Fruit fly (Drosophila melanogaster): ENCODE measurements around the gene Mipp1.

Mipp1 gene

dm6 chr3L:16587994-16588622, 15.0 kb upstream of the Mipp1 start (continued):
- peak; percentile 45 for TF ChIP-seq nerfin-1 (tag; optimal IDR thresholded peaks at IDR 0.05)
- TF ChIP-seq CG14860 (GFP tag; IDR thresholded peaks at IDR 0.05; ENCODE audit: partially characterized antibody): peak; percentile 91
- peak; percentile 96 for TF ChIP-seq sens (GFP tag)
- TF ChIP-seq CG12942 (GFP tag; optimal IDR thresholded peaks at IDR 0.05): peak; percentile 39
- no peak for TF ChIP-seq CG7928 (GFP tag; optimal IDR thresholded peaks at IDR 0.05)
- TF ChIP-seq CG14441 (GFP tag; IDR thresholded peaks at IDR 0.05): peak; percentile 36; the same call in 1 of the 2 replicates
- peak; percentile 54 for TF ChIP-seq HLH3B (GFP tag; IDR thresholded peaks at IDR 0.05)
- peak; percentile 54 for TF ChIP-seq CG31224 (GFP tag; IDR thresholded peaks at IDR 0.05)
- peak; percentile 55 for TF ChIP-seq Hr3 (GFP tag; optimal IDR thresholded peaks at IDR 0.05)
- peak; percentile 36; the same call in 1 of the 2 replicates for TF ChIP-seq CG14667 (GFP tag; IDR thresholded peaks at IDR 0.05)
- TF ChIP-seq tup (GFP tag; optimal IDR thresholded peaks at IDR 0.05): peak; percentile 10
- peak; percentile 75; the same call in 1 of the 3 replicates for TF ChIP-seq mld (GFP tag; IDR thresholded peaks at IDR 0.05; ENCODE audit: partially characterized antibody)
- no peak for TF ChIP-seq CG5180 (GFP tag; optimal IDR thresholded peaks at IDR 0.05)
- TF ChIP-seq CG3995 (GFP tag; optimal IDR thresholded peaks at IDR 0.05): peak; percentile 100
- TF ChIP-seq CG32767 (GFP tag; IDR thresholded peaks at IDR 0.05): no peak
- TF ChIP-seq NC2α (GFP tag; optimal IDR thresholded peaks at IDR 0.05): no peak
- TF ChIP-seq Deaf1 (tag; optimal IDR thresholded peaks at IDR 0.05): no peak
- no peak for TF ChIP-seq CG12219 (GFP tag; optimal IDR thresholded peaks at IDR 0.05)
- TF ChIP-seq ken (GFP tag; IDR thresholded peaks at IDR 0.05): no peak
- TF ChIP-seq insv (GFP tag; optimal IDR thresholded peaks at IDR 0.05): peak in 1 of 2 experiments; percentile 6
- TF ChIP-seq fu2 (GFP tag; optimal IDR thresholded peaks at IDR 0.05): peak; percentile 34
- peak; percentile 64 for TF ChIP-seq ftz-f1 (GFP tag; optimal IDR thresholded peaks at IDR 0.05)
- TF ChIP-seq Sry-δ (GFP tag; optimal IDR thresholded peaks at IDR 0.05): peak; percentile 98
- peak; percentile 66 for TF ChIP-seq bcd (GFP tag; optimal IDR thresholded peaks at IDR 0.05)
- peak; percentile 45 for TF ChIP-seq lbe (GFP tag; optimal IDR thresholded peaks at IDR 0.05)
- TF ChIP-seq Gug (GFP tag; IDR thresholded peaks at IDR 0.05): peak; percentile 66
- TF ChIP-seq Atf3 (GFP tag; optimal IDR thresholded peaks at IDR 0.05): peak; percentile 32
- TF ChIP-seq bowl (GFP tag; IDR thresholded peaks at IDR 0.05): no peak
- TF ChIP-seq CG18476 (GFP tag; optimal IDR thresholded peaks at IDR 0.05): peak; percentile 53
- TF ChIP-seq bab2 (GFP tag; optimal IDR thresholded peaks at IDR 0.05): peak; percentile 52
- peak; percentile 54 for TF ChIP-seq Elba2 (GFP tag; optimal IDR thresholded peaks at IDR 0.05)
- TF ChIP-seq zf30C (GFP tag; optimal IDR thresholded peaks at IDR 0.05): no peak
- TF ChIP-seq ci (GFP tag; IDR thresholded peaks at IDR 0.05): peak; percentile 77; the same call in 2 of the 3 replicates
- peak; percentile 68 for TF ChIP-seq Dek (tag; optimal IDR thresholded peaks at IDR 0.05)
- peak; percentile 64; the same call in 2 of the 3 replicates for TF ChIP-seq CG11695 (GFP tag; IDR thresholded peaks at IDR 0.05)
- TF ChIP-seq corto (GFP tag; optimal IDR thresholded peaks at IDR 0.05): no peak
- TF ChIP-seq Dll (GFP tag; IDR thresholded peaks at IDR 0.05; ENCODE audit: partially characterized antibody): peak; percentile 98
- TF ChIP-seq CG6689 (GFP tag; IDR thresholded peaks at IDR 0.05): peak; percentile 99
- peak; percentile 86 for TF ChIP-seq nerfin-2 (GFP tag; IDR thresholded peaks at IDR 0.05; ENCODE audit: partially characterized antibody)
- peak; percentile 20; the same call in 1 of the 2 replicates for TF ChIP-seq al (GFP tag; IDR thresholded peaks at IDR 0.05)
- peak; percentile 51; the same call in 1 of the 3 replicates for TF ChIP-seq CG7357 (GFP tag; IDR thresholded peaks at IDR 0.05)
- no peak for TF ChIP-seq jing (GFP tag; optimal IDR thresholded peaks at IDR 0.05)
- TF ChIP-seq Gsc (GFP tag; IDR thresholded peaks at IDR 0.05): no peak
- peak; percentile 22; the same call in 1 of the 2 replicates for TF ChIP-seq Awh (GFP tag; IDR thresholded peaks at IDR 0.05)
- peak; percentile 15 for TF ChIP-seq mirr (GFP tag; optimal IDR thresholded peaks at IDR 0.05)
- TF ChIP-seq zfh2 (GFP tag; optimal IDR thresholded peaks at IDR 0.05): peak; percentile 70
- no peak for TF ChIP-seq CG15479 (GFP tag; optimal IDR thresholded peaks at IDR 0.05)
- TF ChIP-seq tgo (GFP tag; IDR thresholded peaks at IDR 0.05): peak; percentile 28; the same call in 1 of the 3 replicates
- peak; percentile 83 for TF ChIP-seq Rfx (GFP tag; IDR thresholded peaks at IDR 0.05)
- TF ChIP-seq Sry-β (GFP tag; optimal IDR thresholded peaks at IDR 0.05): peak; percentile 52
